Worm (Caenorhabditis elegans) whole organism, L1 larva: ENCODE data around the gene hipr-1.

Experiments
- F16B12.6 ChIP-seq: fragments of 150-350 bp; optimal IDR thresholded peaks from 2 replicates; lab custom pipeline; 2014; ENCODE audit warnings: missing biosample characterization, missing genetic modification characterization
- blmp-1 ChIP-seq: fragments of 150-350 bp; optimal IDR thresholded peaks from 2 replicates; lab custom pipeline; 2014; ENCODE audit warnings: missing biosample characterization, missing genetic modification characterization
- ceh-82 ChIP-seq, 3 experiments: fragments of 150-350 bp in 1 of 3; sonication (generic microtip) in 2 of 3; optimal IDR thresholded peaks; 2 replicates each; lab custom pipeline; 2014 to 2017; ENCODE audit warnings: missing biosample characterization in 3 of 3, missing genetic modification characterization in 3 of 3
- ces-1 ChIP-seq: fragments of 150-350 bp; optimal IDR thresholded peaks from 2 replicates; lab custom pipeline; 2014; ENCODE audit warnings: missing biosample characterization, missing genetic modification reagents, missing genetic modification characterization
- dpl-1 ChIP-seq, 3 experiments: fragments of 150-350 bp in 2 of 3; sonication (generic microtip) in 1 of 3; optimal IDR thresholded peaks; 2 replicates each; lab custom pipeline; 2014 to 2017; ENCODE audit warnings: missing biosample characterization in 3 of 3, missing genetic modification characterization in 3 of 3, missing genetic modification reagents in 3 of 3
- efl-1 ChIP-seq, 4 experiments: fragments of 150-350 bp; optimal IDR thresholded peaks in 3 of 4; peaks in 1 of 4; 1 replicate in 1 of 4; 2 replicates in 3 of 4; lab custom pipeline; 2014; ENCODE audit warnings: missing biosample characterization in 2 of 4, missing genetic modification characterization in 2 of 4, missing genetic modification reagents in 2 of 4
- efl-3 ChIP-seq: fragments of 200-800 bp; sonication (Bioruptor generic); optimal IDR thresholded peaks from 2 replicates; lab custom pipeline; 2018; ENCODE audit warnings: mild to moderate bottlenecking, missing genetic modification characterization, missing compliant biosample characterization
- egl-13 ChIP-seq: sonication (generic microtip); optimal IDR thresholded peaks from 2 replicates; lab custom pipeline; 2016; ENCODE audit warnings: missing genotype, missing genetic modification reagents, missing genetic modification characterization, missing compliant biosample characterization
- fkh-8 ChIP-seq: sonication (generic microtip); optimal IDR thresholded peaks from 2 replicates; lab custom pipeline; 2016; ENCODE audit warnings: mild to moderate bottlenecking, missing genetic modification characterization, missing compliant biosample characterization
- fos-1 ChIP-seq: fragments of 150-350 bp; optimal IDR thresholded peaks from 2 replicates; lab custom pipeline; 2014; ENCODE audit warnings: missing biosample characterization, missing genetic modification characterization
- hlh-4 ChIP-seq: sonication (generic microtip); optimal IDR thresholded peaks from 2 replicates; lab custom pipeline; 2016; ENCODE audit warnings: mild to moderate bottlenecking, missing genetic modification characterization, missing compliant biosample characterization
- hpl-2 ChIP-seq: fragments of 150-350 bp; optimal IDR thresholded peaks from 2 replicates; lab custom pipeline; 2014; ENCODE audit warnings: missing biosample characterization, missing genetic modification reagents, missing genetic modification characterization
- lin-13 ChIP-seq: fragments of 150-350 bp; optimal IDR thresholded peaks from 2 replicates; lab custom pipeline; 2014; ENCODE audit warnings: missing biosample characterization, missing genetic modification reagents, missing genetic modification characterization
- lin-14 ChIP-seq: fragments of 200-800 bp; sonication (Bioruptor generic); optimal IDR thresholded peaks from 2 replicates; lab custom pipeline; 2018; ENCODE audit warnings: mild to moderate bottlenecking, missing genetic modification characterization, moderate library complexity, missing compliant biosample characterization
- lin-35 ChIP-seq, 2 experiments: fragments of 150-350 bp; optimal IDR thresholded peaks; 2 replicates each; lab custom pipeline; 2014; ENCODE audit warnings: missing biosample characterization in 2 of 2, missing genetic modification characterization in 2 of 2, missing genetic modification reagents in 2 of 2
- lir-3 ChIP-seq: sonication (generic microtip); optimal IDR thresholded peaks from 2 replicates; lab custom pipeline; 2016; ENCODE audit warnings: mild to moderate bottlenecking, missing genetic modification characterization, moderate library complexity, missing compliant biosample characterization; ENCODE audit not compliant: poor library complexity
- lsy-2 ChIP-seq, 2 experiments: fragments of 150-350 bp; optimal IDR thresholded peaks; 2 replicates each; lab custom pipeline; 2014; ENCODE audit warnings: missing biosample characterization in 2 of 2, missing genetic modification characterization in 2 of 2
- mep-1 ChIP-seq: fragments of 150-350 bp; optimal IDR thresholded peaks from 2 replicates; lab custom pipeline; 2014; ENCODE audit warnings: missing biosample characterization, missing genetic modification characterization
- nhr-20 ChIP-seq: sonication (generic microtip); optimal IDR thresholded peaks from 2 replicates; lab custom pipeline; 2016; ENCODE audit warnings: mild to moderate bottlenecking, missing genetic modification characterization, missing compliant biosample characterization
- nhr-237 ChIP-seq: fragments of 150-350 bp; optimal IDR thresholded peaks from 2 replicates; lab custom pipeline; 2014; ENCODE audit warnings: missing biosample characterization, missing genetic modification characterization
- nhr-47 ChIP-seq: sonication (generic microtip); optimal IDR thresholded peaks from 2 replicates; lab custom pipeline; 2016; ENCODE audit warnings: mild to moderate bottlenecking, missing genetic modification characterization, moderate library complexity, missing compliant biosample characterization
- nhr-71 ChIP-seq: sonication (generic microtip); optimal IDR thresholded peaks from 2 replicates; lab custom pipeline; 2016; ENCODE audit warnings: mild to moderate bottlenecking, missing genetic modification characterization, moderate library complexity, missing compliant biosample characterization
- nhr-85 ChIP-seq: sonication (generic microtip); peaks from one replicate; lab custom pipeline; 2016; ENCODE audit warnings: missing genetic modification characterization, inconsistent platforms, missing compliant biosample characterization
- pag-3 ChIP-seq: sonication (generic microtip); optimal IDR thresholded peaks from 2 replicates; lab custom pipeline; 2017; ENCODE audit warnings: missing genetic modification characterization, mild to moderate bottlenecking, missing compliant biosample characterization, antibody characterized with exemption, borderline replicate concordance; ENCODE audit not compliant: insufficient read depth
- pqm-1 ChIP-seq: sonication (generic microtip); optimal IDR thresholded peaks from 3 replicates; lab custom pipeline; 2017; ENCODE audit warnings: missing biosample characterization, missing genetic modification characterization
- rnt-1 ChIP-seq: sonication (generic microtip); optimal IDR thresholded peaks from 2 replicates; lab custom pipeline; 2016; ENCODE audit warnings: mild to moderate bottlenecking, missing genetic modification characterization, moderate library complexity, missing compliant biosample characterization
- skn-1 ChIP-seq: fragments of 150-350 bp; optimal IDR thresholded peaks from 2 replicates; lab custom pipeline; 2014; ENCODE audit warnings: missing biosample characterization, missing genetic modification characterization
- snpc-4 ChIP-seq: fragments of 150-350 bp; optimal IDR thresholded peaks from 2 replicates; lab custom pipeline; 2014; ENCODE audit warnings: missing biosample characterization, missing genetic modification characterization
- snu-23 ChIP-seq: sonication (generic microtip); optimal IDR thresholded peaks from 2 replicates; lab custom pipeline; 2016; ENCODE audit warnings: missing genetic modification characterization, missing compliant biosample characterization
- sox-4 ChIP-seq: sonication (generic microtip); optimal IDR thresholded peaks from 2 replicates; lab custom pipeline; 2016; ENCODE audit warnings: missing genetic modification characterization, missing compliant biosample characterization
- swsn-7 ChIP-seq: sonication (generic microtip); optimal IDR thresholded peaks from 2 replicates; lab custom pipeline; 2016; ENCODE audit warnings: missing genetic modification characterization, missing compliant biosample characterization
- unc-98 ChIP-seq: fragments of 200-800 bp; sonication (Bioruptor generic); IDR thresholded peaks from 2 replicates; pipeline ENCODE4 v1.3.6; 2022; ENCODE audit warnings: missing genetic modification characterization, missing compliant biosample characterization
- ztf-11 ChIP-seq, 2 experiments: sonication (generic microtip); optimal IDR thresholded peaks; 2 replicates each; lab custom pipeline; 2016 to 2017; ENCODE audit warnings: missing genetic modification characterization in 2 of 2, missing biosample characterization in 1 of 2, missing compliant biosample characterization in 1 of 2

The hipr-1 gene

DNA sequence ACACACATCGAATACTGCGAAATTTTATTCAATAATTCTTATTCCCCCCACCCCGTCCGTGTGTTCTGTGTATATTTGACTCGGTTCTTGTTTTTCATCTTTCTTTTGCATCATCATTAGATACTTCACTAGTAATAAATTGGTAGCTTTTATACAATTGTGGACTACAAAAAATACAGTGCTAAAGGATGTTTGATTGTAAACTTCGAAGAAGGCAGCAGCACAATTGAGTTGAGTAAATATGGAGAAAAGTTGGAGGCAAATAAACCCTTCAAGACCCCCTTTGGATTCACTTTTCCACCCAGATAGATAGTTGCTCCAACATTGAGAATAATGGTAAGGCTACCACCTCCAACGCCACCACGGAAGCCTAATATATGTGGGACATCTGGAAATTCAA is 26.7 kb upstream of the hipr-1 start, which contains the start of gene B0303.7:
Gene B0303.7, plus strand, starts transcription at position 301 of the 400 bp plus-strand sequence.
- TF ChIP-seq egl-13 (no peak), snpc-4 (no peak), nhr-85 (tag; lab: Kevin White, UChicago) (no peak), mep-1 (tag; lab: Kevin White, UChicago) (no peak), skn-1 (tag; lab: Kevin White, UChicago) (no peak), fos-1 (no peak), unc-98 (GFP tag; lab: Robert Waterston, UW) (no peak), ces-1 (GFP tag; lab: Kevin White, UChicago) (no peak), lin-14 (GFP tag; lab: Kevin White, UChicago) (no peak), fkh-8 (tag; lab: Kevin White, UChicago) (no peak), hlh-4 (tag; lab: Kevin White, UChicago) (no peak), hpl-2 (GFP tag; lab: Kevin White, UChicago) (no peak), blmp-1 (tag; lab: Kevin White, UChicago) (no peak), lin-35 (GFP tag; optimal IDR thresholded peaks at IDR 0.05; lab: Kevin White, UChicago) (no peak), pag-3 (tag; lab: Kevin White, UChicago) (no peak), lir-3 (tag; lab: Kevin White, UChicago) (no peak)

ce11 chrIII:8696680-8697079 is 23.3 kb upstream of the hipr-1 start:
- TF ChIP-seq rnt-1 (tag; lab: Kevin White, UChicago) (peak; percentile 13), lin-35 (GFP tag; optimal IDR thresholded peaks at IDR 0.05; lab: Kevin White, UChicago) (peak; percentile 27 to 46), lsy-2 (tag; optimal IDR thresholded peaks at IDR 0.05; lab: Kevin White, UChicago) (peak in 1 of 2 experiments; percentile 49), mep-1 (tag; lab: Kevin White, UChicago) (peak; percentile 14), fos-1 (peak; percentile 42), hlh-4 (tag; lab: Kevin White, UChicago) (no peak), snu-23 (GFP tag; lab: Kevin White, UChicago) (peak; percentile 45), blmp-1 (tag; lab: Kevin White, UChicago) (peak; percentile 92), lin-13 (GFP tag; lab: Kevin White, UChicago) (no peak), ceh-82 (tag; optimal IDR thresholded peaks at IDR 0.05; lab: Kevin White, UChicago) (peak in 1 of 3 experiments; percentile 35), nhr-20 (tag; lab: Kevin White, UChicago) (peak; percentile 8), lin-14 (GFP tag; lab: Kevin White, UChicago) (peak; percentile 66), dpl-1 (GFP tag; optimal IDR thresholded peaks at IDR 0.05; lab: Kevin White, UChicago) (peak in 1 of 3 experiments; percentile 24), nhr-47 (tag; lab: Kevin White, UChicago) (peak; percentile 3), efl-1 (optimal IDR thresholded peaks at IDR 0.05; lab: Kevin White, UChicago) (peak; percentile 51 to 55), efl-1 (GFP tag; optimal IDR thresholded peaks at IDR 0.05 in 1 of 2; lab: Kevin White, UChicago) (peak; percentile 27 to 79), swsn-7 (tag; lab: Kevin White, UChicago) (peak; percentile 15), nhr-71 (tag; lab: Kevin White, UChicago) (peak; percentile 23), efl-3 (GFP tag; lab: Kevin White, UChicago) (no peak), F16B12.6 (tag; lab: Kevin White, UChicago) (no peak), fkh-8 (tag; lab: Kevin White, UChicago) (peak; percentile 65)

DNA sequence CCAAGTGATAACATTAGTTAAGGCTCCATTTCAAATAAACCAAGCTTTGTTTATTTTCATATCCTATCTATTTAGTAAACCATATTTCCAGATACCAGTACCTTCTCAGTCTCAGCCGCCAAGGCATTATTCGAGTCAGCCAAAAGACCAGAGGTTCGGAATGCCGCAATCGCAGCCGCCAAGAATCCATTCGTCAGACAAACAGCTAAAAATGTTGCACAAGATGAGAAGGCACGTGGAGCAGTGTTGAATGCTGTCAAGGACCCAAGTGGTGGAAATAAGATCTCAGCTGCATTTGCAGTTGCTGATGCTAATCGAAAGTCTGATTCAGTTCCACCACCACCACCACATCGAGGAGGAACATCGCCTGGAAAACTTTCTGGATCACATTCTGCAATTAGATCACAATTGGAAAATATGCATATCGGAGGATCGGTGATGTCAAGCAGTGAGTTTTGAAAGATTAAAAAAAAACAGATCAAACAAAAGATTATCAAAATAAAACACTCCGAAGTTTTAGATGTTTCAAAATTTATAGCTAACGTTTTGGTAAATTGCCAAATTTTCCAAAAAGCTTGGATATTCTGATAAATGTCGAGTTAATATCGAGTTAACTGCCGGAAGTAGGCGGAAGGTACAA is 22.6 kb upstream of the hipr-1 start:
- TF ChIP-seq lin-13 (GFP tag; lab: Kevin White, UChicago): no peak
- TF ChIP-seq sox-4 (tag; lab: Kevin White, UChicago): no peak
- TF ChIP-seq F16B12.6 (tag; lab: Kevin White, UChicago): no peak
- no peak for TF ChIP-seq efl-3 (GFP tag; lab: Kevin White, UChicago)
- no peak for TF ChIP-seq nhr-237 (tag; lab: Kevin White, UChicago)
- TF ChIP-seq pag-3 (tag; lab: Kevin White, UChicago): no peak
- no peak for TF ChIP-seq pqm-1 (tag; lab: Kevin White, UChicago)
- TF ChIP-seq ztf-11 (tag; optimal IDR thresholded peaks at IDR 0.05; lab: Kevin White, UChicago): no peak
- TF ChIP-seq lsy-2 (tag; optimal IDR thresholded peaks at IDR 0.05; lab: Kevin White, UChicago): no peak
